Worm (Caenorhabditis elegans) whole organism, L2 larva: ENCODE measurements around the gene mdt-22.

ENCODE experiments used
- C34F6.9 ChIP-seq: fragments of 150-350 bp; optimal IDR thresholded peaks from 2 replicates; lab custom pipeline; 2014; ENCODE audit warnings: missing biosample characterization, missing genetic modification characterization
- dmd-4 ChIP-seq: sonication (generic microtip); optimal IDR thresholded peaks from 2 replicates; lab custom pipeline; 2017; ENCODE audit warnings: missing biosample characterization, missing genetic modification characterization
- egl-27 ChIP-seq: sonication (generic microtip); optimal IDR thresholded peaks from 3 replicates; lab custom pipeline; 2017; ENCODE audit warnings: missing biosample characterization, missing genetic modification reagents, missing genetic modification characterization
- lsy-2 ChIP-seq, 2 experiments: fragments of 150-350 bp in 1 of 2; sonication (generic microtip) in 1 of 2; optimal IDR thresholded peaks; 2 replicates each; lab custom pipeline; 2014 to 2017; ENCODE audit warnings: missing biosample characterization in 2 of 2, missing genetic modification characterization in 2 of 2

DNA sequence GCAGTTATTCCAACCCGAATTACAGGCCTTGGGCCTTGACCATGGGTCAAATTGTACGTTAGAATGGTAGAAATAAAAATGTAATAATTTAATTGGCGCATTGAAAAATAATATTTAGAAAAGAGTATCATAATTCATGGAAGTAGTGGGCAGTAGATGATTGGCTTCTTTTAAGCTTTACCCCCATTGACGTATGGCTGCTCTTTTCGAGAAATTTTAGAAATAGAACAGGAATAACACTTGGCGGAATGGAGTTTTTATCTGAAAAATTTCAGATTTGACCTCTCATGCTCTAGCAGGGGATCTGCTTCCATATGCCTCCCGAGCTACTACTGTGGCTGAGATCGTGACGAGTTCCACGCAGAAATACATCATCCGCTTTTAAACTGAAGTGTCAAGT lies 7.7 kb downstream of the mdt-22 start, which contains the start of gene gcy-4:
- TF ChIP-seq C34F6.9 = no peak
- TF ChIP-seq lsy-2 (tag; optimal IDR thresholded peaks at IDR 0.05; lab: Kevin White, UChicago) = no peak
- TF ChIP-seq dmd-4 (tag; lab: Kevin White, UChicago) = no peak
- TF ChIP-seq egl-27 (tag; lab: Kevin White, UChicago) = no peak
